Fruit fly (Drosophila melanogaster) whole organism, embryonic: ENCODE data around the gene Teh1.

Experiments used
- Aef1 ChIP-seq: fragments of 200-800 bp; sonication (Bioruptor generic); IDR thresholded peaks from 3 replicates; pipeline ENCODE4 v1.3.6; 2022; ENCODE audit warnings: missing biosample characterization, missing genetic modification characterization
- Atf3 ChIP-seq: fragments of 200-800 bp; sonication (Bioruptor generic); optimal IDR thresholded peaks from 3 replicates; lab custom pipeline; 2016; ENCODE audit warnings: missing biosample characterization, missing genetic modification characterization
- Bdp1 ChIP-seq: fragments of 200-800 bp; sonication (Bioruptor generic); optimal IDR thresholded peaks from 3 replicates; lab custom pipeline; 2016; ENCODE audit warnings: missing biosample characterization, missing genetic modification characterization
- CG10431 ChIP-seq: fragments of 200-800 bp; sonication (Bioruptor generic); optimal IDR thresholded peaks from 3 replicates; lab custom pipeline; 2018; ENCODE audit warnings: missing biosample characterization, mild to moderate bottlenecking, missing genetic modification characterization
- CG10565 ChIP-seq: fragments of 200-800 bp; sonication (Bioruptor generic); optimal IDR thresholded peaks from 3 replicates; lab custom pipeline; 2016; ENCODE audit warnings: missing biosample characterization, mild to moderate bottlenecking, missing genetic modification characterization
- CG11723 ChIP-seq: fragments of 200-800 bp; sonication (Bioruptor generic); optimal IDR thresholded peaks from 2 replicates; lab custom pipeline; 2017; ENCODE audit warnings: missing biosample characterization, mild to moderate bottlenecking, missing genetic modification characterization
- CG12071 ChIP-seq: fragments of 200-800 bp; sonication (Bioruptor generic); optimal IDR thresholded peaks from 3 replicates; lab custom pipeline; 2018; ENCODE audit warnings: missing biosample characterization, mild to moderate bottlenecking, missing genetic modification characterization
- CG12942 ChIP-seq: fragments of 200-800 bp; sonication (Bioruptor generic); optimal IDR thresholded peaks from 3 replicates; lab custom pipeline; 2016; ENCODE audit warnings: missing biosample characterization, missing genetic modification characterization
- CG14667 ChIP-seq: fragments of 200-800 bp; sonication (Bioruptor generic); IDR thresholded peaks from 2 replicates; pipeline ENCODE4 v1.3.6; 2022; ENCODE audit warnings: missing biosample characterization, missing genetic modification characterization
- CG16863 ChIP-seq: fragments of 200-800 bp; sonication (Bioruptor generic); optimal IDR thresholded peaks from 3 replicates; lab custom pipeline; 2016; ENCODE audit warnings: missing biosample characterization, missing genetic modification characterization
- CG17385 ChIP-seq: fragments of 200-800 bp; sonication (Bioruptor generic); optimal IDR thresholded peaks from 3 replicates; lab custom pipeline; 2018; ENCODE audit warnings: missing biosample characterization, mild to moderate bottlenecking, missing genetic modification characterization
- CG18476 ChIP-seq: fragments of 200-800 bp; sonication (Bioruptor generic); optimal IDR thresholded peaks from 2 replicates; lab custom pipeline; 2016; ENCODE audit warnings: missing biosample characterization, mild to moderate bottlenecking, missing genetic modification characterization
- CG2120 ChIP-seq: fragments of 200-800 bp; sonication (Bioruptor generic); optimal IDR thresholded peaks from 3 replicates; lab custom pipeline; 2016; ENCODE audit warnings: missing biosample characterization, missing genetic modification characterization
- CG2202 ChIP-seq: fragments of 200-800 bp; sonication (Bioruptor generic); optimal IDR thresholded peaks from 2 replicates; lab custom pipeline; 2018; ENCODE audit warnings: missing biosample characterization, mild to moderate bottlenecking, missing genetic modification characterization
- CG30431 ChIP-seq: fragments of 200-800 bp; sonication (Bioruptor generic); optimal IDR thresholded peaks from 2 replicates; lab custom pipeline; 2017; ENCODE audit warnings: missing biosample characterization, missing genetic modification characterization
- CG32532 ChIP-seq: fragments of 200-800 bp; sonication (Bioruptor generic); IDR thresholded peaks from 2 replicates; pipeline ENCODE4 v1.3.6; 2022; ENCODE audit warnings: missing biosample characterization, missing genetic modification characterization
- CG4282 ChIP-seq: fragments of 200-800 bp; sonication (Bioruptor generic); optimal IDR thresholded peaks from 2 replicates; lab custom pipeline; 2016; ENCODE audit warnings: missing biosample characterization, missing genetic modification characterization
- CG6683 ChIP-seq: fragments of 200-800 bp; sonication (Bioruptor generic); optimal IDR thresholded peaks from 2 replicates; lab custom pipeline; 2017; ENCODE audit warnings: missing biosample characterization, mild to moderate bottlenecking, missing genetic modification characterization, missing genetic modification reagents
- CG8359 ChIP-seq: fragments of 200-800 bp; sonication (Bioruptor generic); optimal IDR thresholded peaks from 2 replicates; lab custom pipeline; 2017; ENCODE audit warnings: missing biosample characterization, mild to moderate bottlenecking, missing genetic modification characterization, borderline replicate concordance
- CG9215 ChIP-seq: fragments of 200-800 bp; sonication (Bioruptor generic); IDR thresholded peaks from 2 replicates; pipeline ENCODE4 v1.3.6; 2022; ENCODE audit warnings: missing biosample characterization, missing genetic modification characterization
- Camta ChIP-seq: fragments of 200-800 bp; sonication (Bioruptor generic); optimal IDR thresholded peaks from 2 replicates; lab custom pipeline; 2016; ENCODE audit warnings: missing biosample characterization, missing genetic modification characterization
- Dfd ChIP-seq, 2 experiments: fragments of >200 bp; optimal IDR thresholded peaks; 2 replicates each; lab custom pipeline; 2017; ENCODE audit warnings: missing biosample characterization in 2 of 2, missing genetic modification characterization in 2 of 2
- Elba2 ChIP-seq: fragments of 200-800 bp; sonication (Bioruptor generic); optimal IDR thresholded peaks from 3 replicates; lab custom pipeline; 2016; ENCODE audit warnings: missing biosample characterization, missing genetic modification characterization
- Gsc ChIP-seq: fragments of 200-800 bp; sonication (Bioruptor generic); IDR thresholded peaks from 2 replicates; pipeline ENCODE4 v1.3.6; 2022; ENCODE audit warnings: missing biosample characterization, missing genetic modification characterization
- HmgZ ChIP-seq: fragments of 200-800 bp; sonication (Bioruptor generic); optimal IDR thresholded peaks from 2 replicates; lab custom pipeline; 2018; ENCODE audit warnings: missing biosample characterization, mild to moderate bottlenecking, missing genetic modification characterization
- Hr3 ChIP-seq: fragments of 200-800 bp; sonication (Bioruptor generic); optimal IDR thresholded peaks from 3 replicates; lab custom pipeline; 2016; ENCODE audit warnings: missing biosample characterization, missing genetic modification characterization
- Lim3 ChIP-seq: fragments of 200-800 bp; sonication (Bioruptor generic); IDR thresholded peaks from 2 replicates; pipeline ENCODE4 v1.3.6; 2022; ENCODE audit warnings: missing biosample characterization, missing genetic modification characterization
- Mes4 ChIP-seq: fragments of 200-800 bp; sonication (Bioruptor generic); optimal IDR thresholded peaks from 2 replicates; lab custom pipeline; 2016; ENCODE audit warnings: missing biosample characterization, missing genetic modification characterization
- NC2α ChIP-seq: fragments of 200-800 bp; sonication (Bioruptor generic); optimal IDR thresholded peaks from 2 replicates; lab custom pipeline; 2016; ENCODE audit warnings: missing biosample characterization, missing genetic modification characterization
- Neu2 ChIP-seq: fragments of 200-800 bp; sonication (Bioruptor generic); optimal IDR thresholded peaks from 3 replicates; lab custom pipeline; 2016; ENCODE audit warnings: missing biosample characterization, missing genetic modification characterization, borderline replicate concordance
- NfI ChIP-seq: fragments of 200-800 bp; sonication (Bioruptor generic); optimal IDR thresholded peaks from 3 replicates; lab custom pipeline; 2018; ENCODE audit warnings: missing biosample characterization, mild to moderate bottlenecking, missing genetic modification characterization, moderate library complexity
- Six4 ChIP-seq: fragments of 200-800 bp; sonication (Bioruptor generic); optimal IDR thresholded peaks from 2 replicates; lab custom pipeline; 2016; ENCODE audit warnings: missing biosample characterization, missing genetic modification characterization
- Sox100B ChIP-seq: fragments of 200-800 bp; sonication (Bioruptor generic); optimal IDR thresholded peaks from 3 replicates; lab custom pipeline; 2018; ENCODE audit warnings: missing biosample characterization, mild to moderate bottlenecking, missing genetic modification characterization
- Vsx1 ChIP-seq: fragments of 200-800 bp; sonication (Bioruptor generic); optimal IDR thresholded peaks from 2 replicates; lab custom pipeline; 2017; ENCODE audit warnings: missing biosample characterization, mild to moderate bottlenecking, missing genetic modification characterization, missing genetic modification reagents
- ara ChIP-seq: fragments of 200-800 bp; sonication (Bioruptor generic); IDR thresholded peaks from 2 replicates; pipeline ENCODE4 v1.3.6; 2022; ENCODE audit warnings: missing biosample characterization, missing genetic modification characterization
- bsh ChIP-seq, 2 experiments: fragments of 200-800 bp; sonication (Bioruptor generic); optimal IDR thresholded peaks; 2 replicates each; lab custom pipeline; 2017 to 2018; ENCODE audit warnings: mild to moderate bottlenecking in 2 of 2, missing biosample characterization in 2 of 2, missing genetic modification characterization in 2 of 2, moderate library complexity in 1 of 2
- cato ChIP-seq: fragments of 200-800 bp; sonication (Bioruptor generic); optimal IDR thresholded peaks from 2 replicates; lab custom pipeline; 2016; ENCODE audit warnings: missing biosample characterization, missing genetic modification characterization, borderline replicate concordance
- chn ChIP-seq: fragments of 200-800 bp; sonication (Bioruptor generic); optimal IDR thresholded peaks from 2 replicates; lab custom pipeline; 2016; ENCODE audit warnings: missing biosample characterization, missing genetic modification characterization
- crc ChIP-seq: fragments of 200-800 bp; sonication (Bioruptor generic); optimal IDR thresholded peaks from 2 replicates; lab custom pipeline; 2016; ENCODE audit warnings: missing biosample characterization, missing genetic modification characterization
- fd3F ChIP-seq: fragments of 200-800 bp; sonication (Bioruptor generic); optimal IDR thresholded peaks from 2 replicates; lab custom pipeline; 2018; ENCODE audit warnings: missing biosample characterization, mild to moderate bottlenecking, missing genetic modification characterization, moderate library complexity
- gt ChIP-seq: fragments of 200-800 bp; sonication (Bioruptor generic); IDR thresholded peaks from 2 replicates; pipeline ENCODE4 v1.3.6; 2022; ENCODE audit warnings: missing biosample characterization, missing genetic modification characterization
- hkb ChIP-seq, 2 experiments: fragments of 200-800 bp in 1 of 2; fragments of >200 bp in 1 of 2; sonication (Bioruptor generic) in 1 of 2; IDR thresholded peaks in 1 of 2; optimal IDR thresholded peaks in 1 of 2; 2 replicates each; pipeline versions ENCODE4 v1.3.6 to Lab custom; 2017 to 2022; ENCODE audit warnings: missing biosample characterization in 1 of 2, missing genetic modification characterization in 1 of 2
- jing ChIP-seq: fragments of 200-800 bp; sonication (Bioruptor generic); optimal IDR thresholded peaks from 2 replicates; lab custom pipeline; 2018; ENCODE audit warnings: missing biosample characterization, mild to moderate bottlenecking, missing genetic modification characterization
- mam ChIP-seq: fragments of 200-800 bp; sonication (Bioruptor generic); optimal IDR thresholded peaks from 3 replicates; lab custom pipeline; 2016; ENCODE audit warnings: missing biosample characterization, missing genetic modification characterization
- mld ChIP-seq: fragments of 200-800 bp; sonication (Bioruptor generic); IDR thresholded peaks from 3 replicates; pipeline ENCODE4 v1.3.6; 2022; ENCODE audit warnings: missing biosample characterization, missing genetic modification characterization; ENCODE audit not compliant: partially characterized antibody
- pita ChIP-seq: fragments of 200-800 bp; sonication (Bioruptor generic); optimal IDR thresholded peaks from 2 replicates; lab custom pipeline; 2017; ENCODE audit warnings: missing biosample characterization, mild to moderate bottlenecking, missing genetic modification characterization
- pnt ChIP-seq: fragments of 200-800 bp; sonication (Bioruptor generic); optimal IDR thresholded peaks from 3 replicates; lab custom pipeline; 2016; ENCODE audit warnings: missing biosample characterization, missing genetic modification characterization
- sens ChIP-seq: fragments of 200-800 bp; sonication (Bioruptor generic); peaks from one replicate; lab custom pipeline; 2016; ENCODE audit warnings: missing biosample characterization, missing genetic modification characterization
- tgo ChIP-seq: fragments of 200-800 bp; sonication (Bioruptor generic); IDR thresholded peaks from 3 replicates; pipeline ENCODE4 v1.3.6; 2022; ENCODE audit warnings: missing biosample characterization, missing genetic modification characterization
- unpg ChIP-seq: fragments of 200-800 bp; sonication (Bioruptor generic); optimal IDR thresholded peaks from 3 replicates; lab custom pipeline; 2018; ENCODE audit warnings: missing biosample characterization, mild to moderate bottlenecking, missing genetic modification characterization, moderate library complexity
- zen2 ChIP-seq: fragments of 200-800 bp; sonication (Bioruptor generic); IDR thresholded peaks from 3 replicates; pipeline ENCODE4 v1.3.6; 2022; ENCODE audit warnings: missing biosample characterization, missing genetic modification characterization; ENCODE audit not compliant: partially characterized antibody

Teh1 gene

DNA sequence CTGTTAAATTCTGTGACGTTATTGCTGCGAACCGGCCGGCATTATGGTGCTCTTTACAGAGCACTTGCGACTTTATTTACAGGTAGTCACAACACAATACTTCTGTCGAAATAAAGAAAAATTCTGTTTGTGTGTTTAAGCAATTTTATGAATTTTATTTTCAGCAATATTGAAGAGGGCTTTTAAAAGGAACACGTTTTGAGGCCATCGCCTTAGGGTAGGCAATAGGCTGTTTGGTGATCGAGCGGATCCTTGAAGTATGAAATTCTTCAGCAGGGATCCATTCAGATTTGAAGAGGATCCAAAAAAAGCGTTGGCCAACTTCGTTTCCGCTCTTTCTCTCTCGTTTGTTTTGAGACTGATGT is 5.8 kb upstream of the Teh1 start (continued):
- TF ChIP-seq crc (GFP tag; lab: Kevin White, UChicago) (peak; percentile 14), CG30431 (GFP tag; lab: Kevin White, UChicago) (peak; percentile 39), Dfd (GFP tag; optimal IDR thresholded peaks at IDR 0.05; lab: Kevin White, UChicago) (no peak), NfI (GFP tag; lab: Kevin White, UChicago) (peak; percentile 77), CG6683 (GFP tag; lab: Kevin White, UChicago) (peak; percentile 53), CG18476 (GFP tag; lab: Kevin White, UChicago) (peak; percentile 74), Atf3 (GFP tag; lab: Kevin White, UChicago) (peak; percentile 58), gt (GFP tag; lab: Robert Waterston, UW) (no peak), Elba2 (GFP tag; lab: Kevin White, UChicago) (no peak), CG17385 (GFP tag; lab: Kevin White, UChicago) (peak; percentile 72), CG16863 (GFP tag; lab: Kevin White, UChicago) (peak; percentile 69), cato (GFP tag; lab: Kevin White, UChicago) (peak; percentile 54), Sox100B (GFP tag; lab: Kevin White, UChicago) (peak; percentile 84), HmgZ (tag; lab: Kevin White, UChicago) (peak; percentile 34), Camta (GFP tag; lab: Kevin White, UChicago) (peak; percentile 66), CG9215 (GFP tag; lab: Robert Waterston, UW) (peak; percentile 75), sens (GFP tag; lab: Kevin White, UChicago) (peak; percentile 95), CG8359 (GFP tag; lab: Kevin White, UChicago) (no peak), pnt (peak; percentile 84), mam (GFP tag; lab: Kevin White, UChicago) (peak; percentile 89), Gsc (GFP tag; lab: Robert Waterston, UW) (no peak), pita (GFP tag; lab: Kevin White, UChicago) (no peak), CG14667 (GFP tag; lab: Robert Waterston, UW) (peak; percentile 61), mld (GFP tag; lab: Robert Waterston, UW) (no peak), CG2120 (GFP tag; lab: Kevin White, UChicago) (peak; percentile 92), CG2202 (no peak), NC2α (GFP tag; lab: Kevin White, UChicago) (peak; percentile 55), Bdp1 (peak; percentile 48), CG10565 (GFP tag; lab: Kevin White, UChicago) (no peak), Hr3 (peak; percentile 78), Aef1 (peak; percentile 80), CG12071 (GFP tag; lab: Kevin White, UChicago) (peak; percentile 65), fd3F (GFP tag; lab: Kevin White, UChicago) (peak; percentile 73), Mes4 (GFP tag; lab: Kevin White, UChicago) (peak; percentile 81), Vsx1 (GFP tag; lab: Kevin White, UChicago) (peak; percentile 35), ara (GFP tag; lab: Robert Waterston, UW) (no peak), CG12942 (peak; percentile 64), CG32532 (GFP tag; lab: Robert Waterston, UW) (peak; percentile 64), CG4282 (peak; percentile 41), unpg (GFP tag; lab: Kevin White, UChicago) (peak; percentile 70), Six4 (GFP tag; lab: Kevin White, UChicago) (no peak), chn (GFP tag; lab: Kevin White, UChicago) (peak; percentile 70), CG11723 (GFP tag; lab: Kevin White, UChicago) (peak; percentile 68), tgo (GFP tag; lab: Robert Waterston, UW) (peak; percentile 73), jing (GFP tag; lab: Kevin White, UChicago) (no peak), hkb (optimal IDR thresholded peaks at IDR 0.05; lab: Kevin White, UChicago) (no peak), hkb (GFP tag; IDR thresholded peaks at IDR 0.05; lab: Robert Waterston, UW) (peak; percentile 79), Lim3 (peak; percentile 50; the same call in 1 of the 2 replicates), Neu2 (GFP tag; lab: Kevin White, UChicago) (no peak), zen2 (no peak), bsh (GFP tag; optimal IDR thresholded peaks at IDR 0.05; lab: Kevin White, UChicago) (peak; percentile 49 to 50), CG10431 (GFP tag; lab: Kevin White, UChicago) (peak; percentile 13)
